Fruit fly (Drosophila melanogaster): Measurements from ENCODE around the gene Prdm13.
A peak's percentile ranks its signal among the peaks of the same experiment; 100 is the strongest.

The Prdm13 gene

DNA sequence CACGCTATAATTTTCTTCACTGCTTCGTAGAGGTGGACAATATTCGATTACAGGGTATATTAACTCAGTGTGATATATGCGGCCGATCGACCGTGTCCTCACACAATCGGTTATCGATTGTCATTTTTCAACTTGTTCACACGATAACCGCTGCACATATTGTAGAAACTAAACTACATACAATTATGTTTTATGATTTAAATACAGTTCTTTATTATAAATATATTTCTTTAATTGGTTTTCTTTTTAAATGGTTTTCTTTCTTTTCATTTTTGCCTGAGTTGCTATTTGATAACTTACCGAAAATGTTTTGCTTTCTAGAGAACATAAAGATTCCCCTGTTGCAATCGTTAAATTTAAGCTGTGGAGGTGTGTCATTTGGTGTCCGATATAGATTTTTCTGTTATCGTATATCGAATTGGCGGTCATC, 10.9 kb downstream of the Prdm13 start, which contains the start of the genes fmt and CG7376:
fmt (minus strand) TSS at position 55 of the 430 bp plus-strand sequence.
CG7376 (plus strand) TSS at position 423 of the 430 bp plus-strand sequence.
- TF ChIP-seq CG17801 (GFP tag; optimal IDR thresholded peaks at IDR 0.05; ENCODE audit: partially characterized antibody), result peak; percentile 36

DNA sequence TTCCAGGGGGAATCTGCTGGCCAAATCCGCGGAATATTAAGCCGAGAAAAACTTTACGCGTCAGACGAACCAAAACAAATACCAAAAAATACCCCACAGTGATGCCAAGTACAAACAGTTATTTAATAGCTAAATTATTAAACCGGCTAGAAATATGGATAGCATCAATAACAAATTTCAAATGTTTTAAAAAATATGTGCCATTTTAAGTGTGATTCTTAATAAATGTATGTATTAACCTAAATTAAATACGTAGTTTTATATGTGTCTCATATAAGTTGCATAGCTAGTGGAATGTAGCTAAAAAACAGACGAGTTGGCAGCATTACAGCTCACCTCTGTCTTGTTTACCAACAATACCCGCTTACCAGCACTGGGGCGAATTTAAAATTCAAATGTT, 18.8 kb downstream of the Prdm13 start, which contains the start of gene CG10274:
CG10274 (minus strand) TSS at position 54 of the 400 bp plus-strand sequence.
- peak; percentile 61 for TF ChIP-seq CG17801 (GFP tag; optimal IDR thresholded peaks at IDR 0.05; ENCODE audit: partially characterized antibody)

- TF ChIP-seq CG17801 (GFP tag; optimal IDR thresholded peaks at IDR 0.05; ENCODE audit: partially characterized antibody), result peak; percentile 69
These were observed 22.0 kb downstream of the Prdm13 start, which contains the start of the genes D19B and CG43293 for dm6 chr3L:6184884-6185438. TSS of gene D19B (minus strand) at chr3L:6184920. TSS of gene CG43293 (plus strand) at chr3L:6185189.

DNA sequence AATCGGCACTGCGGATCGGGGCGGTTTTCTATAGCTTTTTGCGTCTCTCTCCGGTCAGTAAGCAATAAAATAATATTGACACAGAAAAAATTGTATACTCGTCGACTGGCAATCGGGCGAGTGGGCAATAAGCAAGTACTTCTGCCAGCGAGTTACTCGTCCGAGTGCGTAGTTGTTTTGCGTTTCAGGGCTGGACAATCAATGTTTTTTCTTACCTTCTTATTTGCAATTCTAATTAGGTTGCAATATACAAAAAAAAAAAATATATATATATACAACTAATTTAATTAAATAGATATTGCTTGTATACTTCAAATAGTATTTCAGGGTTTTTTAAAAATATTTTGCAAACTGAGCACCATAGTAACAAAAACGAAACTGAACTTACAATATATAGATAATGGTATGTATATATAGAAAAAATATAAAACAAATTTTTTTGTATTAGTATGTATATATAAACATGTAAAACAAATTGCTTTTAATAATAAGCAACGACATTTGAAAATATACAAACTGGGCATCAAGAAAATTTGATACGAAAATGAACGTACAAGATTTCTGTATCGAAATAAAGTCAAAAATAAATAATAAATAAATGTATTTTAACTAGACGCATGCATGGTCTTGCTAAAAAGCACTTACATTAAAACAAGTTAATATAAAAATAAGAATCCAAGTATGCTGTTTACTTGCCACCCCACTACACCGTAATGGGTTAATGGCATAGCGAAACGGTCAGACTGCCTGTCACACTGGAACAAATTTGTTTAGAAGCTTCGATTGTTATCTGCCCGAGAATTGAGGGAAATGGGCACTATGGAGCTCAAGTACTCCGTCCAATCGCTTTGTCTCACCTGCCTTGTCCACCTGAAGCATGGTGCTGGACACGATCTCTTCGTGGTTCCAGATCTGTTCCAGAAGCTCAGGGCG, 26.3 kb downstream of the Prdm13 start, which contains the start of the genes D19A and CG7386:
D19A (minus strand) TSS at position 129 of the 933 bp plus-strand sequence.
CG7386 (plus strand) TSS at position 751 of the 933 bp plus-strand sequence.
- peak; percentile 63 for TF ChIP-seq CG17801 (GFP tag; optimal IDR thresholded peaks at IDR 0.05; ENCODE audit: partially characterized antibody)

DNA sequence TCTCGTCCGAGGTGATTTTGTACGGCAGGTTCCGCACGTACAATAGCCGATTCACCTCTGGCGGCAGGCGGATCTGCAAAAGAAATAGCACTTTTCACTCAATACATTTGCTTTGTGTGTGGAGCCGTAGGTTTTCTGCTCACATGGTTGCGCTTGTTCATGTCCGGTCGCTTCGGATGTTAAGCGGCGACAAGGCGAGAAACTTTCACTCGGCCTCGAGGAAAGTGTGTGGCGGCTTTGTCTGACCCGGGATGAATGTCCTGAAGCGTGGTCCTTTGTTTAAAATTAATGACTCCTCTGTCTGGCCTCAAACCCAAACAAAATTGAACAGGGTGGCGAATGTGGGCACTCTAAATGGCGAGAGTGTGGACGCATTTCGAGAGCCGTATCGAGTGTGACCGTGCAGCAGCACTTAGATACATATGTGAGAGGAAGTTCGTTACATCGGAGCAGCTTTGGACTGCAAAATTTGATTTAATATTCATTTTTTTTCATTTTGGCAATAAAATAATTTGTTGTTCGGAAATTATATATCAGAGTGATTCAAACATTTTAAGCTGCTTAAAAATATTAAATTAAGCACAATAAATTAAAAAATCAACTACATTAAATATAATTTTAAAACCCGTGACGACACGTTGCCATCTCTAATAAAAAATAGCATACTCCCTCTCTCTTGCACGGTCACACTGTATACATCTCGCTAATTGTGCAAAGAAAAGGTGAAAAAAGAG, 30.1 kb downstream of the Prdm13 start, which contains the start of the genes Sf3b6 and Tnpo:
Sf3b6 (minus strand) TSS at position 358 of the 734 bp plus-strand sequence.
Tnpo (plus strand) TSS at position 659 of the 734 bp plus-strand sequence.
- peak; percentile 77 for TF ChIP-seq CG17801 (GFP tag; optimal IDR thresholded peaks at IDR 0.05; ENCODE audit: partially characterized antibody)

DNA sequence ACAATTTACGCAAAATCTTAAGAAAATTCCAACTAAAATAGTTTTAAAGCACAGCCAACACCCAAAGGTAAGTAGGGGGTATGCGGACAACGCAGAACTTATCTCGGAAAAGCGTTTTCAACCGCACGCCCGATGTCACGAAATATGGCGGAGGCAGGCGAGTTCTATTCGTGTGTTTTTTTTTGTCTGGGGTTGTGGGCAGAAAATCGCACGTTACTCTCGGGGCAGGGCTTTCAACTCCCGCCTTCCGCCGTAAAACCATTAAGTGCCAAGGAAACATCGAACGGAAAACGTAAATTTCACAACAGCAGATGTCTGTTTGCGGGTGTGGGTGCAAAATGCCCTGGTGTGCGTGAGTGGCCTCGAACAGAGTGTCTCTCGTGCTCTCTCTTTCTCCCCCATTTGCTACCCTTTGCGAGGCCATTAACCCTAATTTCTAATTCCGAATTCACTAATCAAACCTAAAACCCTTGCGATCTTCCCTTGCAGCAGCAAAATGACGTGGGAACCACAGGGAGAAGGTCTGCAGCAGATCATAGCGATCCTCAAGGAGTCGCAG, 30.7 kb downstream of the Prdm13 start:
- TF ChIP-seq CG17801 (GFP tag; optimal IDR thresholded peaks at IDR 0.05; ENCODE audit: partially characterized antibody), result no peak

DNA sequence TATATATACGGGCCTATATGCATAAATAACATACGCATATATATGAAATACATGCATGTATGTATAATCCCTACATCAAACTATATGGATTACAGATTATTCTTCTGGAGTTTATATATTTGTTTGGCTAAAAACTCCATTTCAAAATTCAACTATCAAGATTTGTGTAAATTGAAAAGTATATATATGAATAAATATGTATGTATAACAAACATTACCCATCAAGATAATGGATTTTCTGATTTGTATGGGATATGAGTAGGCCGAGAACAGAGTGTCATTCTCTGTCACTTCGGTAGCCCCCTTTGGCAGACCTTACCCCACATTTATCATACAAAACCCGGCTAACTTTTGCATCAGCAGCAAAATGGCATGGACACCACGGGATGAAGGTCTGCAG, 37.2 kb downstream of the Prdm13 start, which contains the start of gene CG8219:
CG8219 (plus strand) TSS at position 301 of the 400 bp plus-strand sequence.
- no peak for TF ChIP-seq CG17801 (GFP tag; optimal IDR thresholded peaks at IDR 0.05; ENCODE audit: partially characterized antibody)
